Fruit fly (Drosophila melanogaster) whole organism, embryonic: ENCODE results near the gene Dus1.
A peak's percentile ranks its signal among the peaks of the same experiment; 100 is the strongest.

ENCODE experiments used
- Antp ChIP-seq: fragments of 200-800 bp; sonication (Bioruptor generic); optimal IDR thresholded peaks from 3 replicates; lab custom pipeline; 2016; ENCODE audit warnings: missing biosample characterization, missing genetic modification characterization
- B-H2 ChIP-seq: fragments of 200-800 bp; sonication (Bioruptor generic); optimal IDR thresholded peaks from 2 replicates; lab custom pipeline; 2018; ENCODE audit warnings: missing biosample characterization, mild to moderate bottlenecking, missing genetic modification characterization
- CG10267 ChIP-seq: fragments of 200-800 bp; sonication (Bioruptor generic); optimal IDR thresholded peaks from 2 replicates; lab custom pipeline; 2018; ENCODE audit warnings: missing biosample characterization, mild to moderate bottlenecking, missing genetic modification characterization, moderate library complexity
- CG10543 ChIP-seq: fragments of 200-800 bp; sonication (Bioruptor generic); optimal IDR thresholded peaks from 3 replicates; lab custom pipeline; 2017; ENCODE audit warnings: missing biosample characterization, mild to moderate bottlenecking, missing genetic modification characterization, moderate library complexity
- CG10959 ChIP-seq: fragments of 200-800 bp; sonication (Bioruptor generic); IDR thresholded peaks from 2 replicates; pipeline ENCODE4 v1.3.6; 2022; ENCODE audit warnings: missing biosample characterization, missing genetic modification characterization
- CG13287 ChIP-seq: fragments of 200-800 bp; sonication (Bioruptor generic); IDR thresholded peaks from 2 replicates; pipeline ENCODE4 v1.3.6; 2022; ENCODE audit warnings: missing biosample characterization, missing genetic modification characterization; ENCODE audit not compliant: partially characterized antibody
- CG13424 ChIP-seq: fragments of 200-800 bp; sonication (Bioruptor generic); optimal IDR thresholded peaks from 2 replicates; lab custom pipeline; 2019; ENCODE audit warnings: missing biosample characterization, mild to moderate bottlenecking, missing genetic modification characterization, moderate library complexity
- CG14710 ChIP-seq: fragments of 200-800 bp; sonication (Bioruptor generic); optimal IDR thresholded peaks from 3 replicates; lab custom pipeline; 2019; ENCODE audit warnings: missing biosample characterization, mild to moderate bottlenecking, missing genetic modification characterization, moderate library complexity
- CG14860 ChIP-seq: fragments of 200-800 bp; sonication (Bioruptor generic); IDR thresholded peaks from 3 replicates; pipeline ENCODE4 v1.3.6; 2022; ENCODE audit warnings: missing biosample characterization, missing genetic modification characterization; ENCODE audit not compliant: partially characterized antibody
- CG14965 ChIP-seq: fragments of 200-800 bp; sonication (Bioruptor generic); optimal IDR thresholded peaks from 2 replicates; lab custom pipeline; 2016; ENCODE audit warnings: missing biosample characterization, missing genetic modification characterization, borderline replicate concordance
- CG15601 ChIP-seq: fragments of 200-800 bp; sonication (Bioruptor generic); optimal IDR thresholded peaks from 3 replicates; lab custom pipeline; 2019; ENCODE audit warnings: missing biosample characterization, mild to moderate bottlenecking, missing genetic modification characterization, moderate library complexity
- CG16815 ChIP-seq: fragments of 200-800 bp; sonication (Bioruptor generic); optimal IDR thresholded peaks from 3 replicates; lab custom pipeline; 2017; ENCODE audit warnings: missing biosample characterization, mild to moderate bottlenecking, missing genetic modification characterization
- CG17829 ChIP-seq: fragments of 200-800 bp; optimal IDR thresholded peaks from 2 replicates; lab custom pipeline; 2019; ENCODE audit warnings: missing biosample characterization, mild to moderate bottlenecking, missing genetic modification characterization, moderate library complexity
- CG1792 ChIP-seq: fragments of 200-800 bp; sonication (Bioruptor generic); optimal IDR thresholded peaks from 2 replicates; lab custom pipeline; 2016; ENCODE audit warnings: missing biosample characterization, missing genetic modification characterization
- CG30020 ChIP-seq: fragments of 200-800 bp; optimal IDR thresholded peaks from 2 replicates; lab custom pipeline; 2019; ENCODE audit warnings: missing biosample characterization, mild to moderate bottlenecking, missing genetic modification characterization, moderate library complexity
- CG4617 ChIP-seq: fragments of 200-800 bp; sonication (Bioruptor generic); optimal IDR thresholded peaks from 3 replicates; lab custom pipeline; 2016; ENCODE audit warnings: missing biosample characterization, missing genetic modification characterization, borderline replicate concordance
- CG6683 ChIP-seq: fragments of 200-800 bp; sonication (Bioruptor generic); optimal IDR thresholded peaks from 2 replicates; lab custom pipeline; 2017; ENCODE audit warnings: missing biosample characterization, mild to moderate bottlenecking, missing genetic modification characterization, missing genetic modification reagents
- CG8478 ChIP-seq: fragments of >200 bp; optimal IDR thresholded peaks from 2 replicates; lab custom pipeline; 2018
- CG8765 ChIP-seq: fragments of 200-800 bp; sonication (Bioruptor generic); IDR thresholded peaks from 2 replicates; pipeline ENCODE4 v1.3.6; 2022; ENCODE audit warnings: missing biosample characterization, missing genetic modification characterization
- Deaf1 ChIP-seq: fragments of 200-800 bp; optimal IDR thresholded peaks from 3 replicates; lab custom pipeline; 2019; ENCODE audit warnings: missing biosample characterization, mild to moderate bottlenecking, missing genetic modification characterization, moderate library complexity
- Dll ChIP-seq: fragments of 200-800 bp; sonication (Bioruptor generic); IDR thresholded peaks from 4 replicates; pipeline ENCODE4 v1.3.6; 2022; ENCODE audit warnings: missing biosample characterization, missing genetic modification characterization; ENCODE audit not compliant: partially characterized antibody
- Doc3 ChIP-seq: fragments of 200-800 bp; sonication (Bioruptor generic); IDR thresholded peaks from 3 replicates; pipeline ENCODE4 v1.3.6; 2022; ENCODE audit warnings: missing biosample characterization, missing genetic modification characterization; ENCODE audit not compliant: partially characterized antibody
- E2f2 ChIP-seq: fragments of 200-800 bp; sonication (Bioruptor generic); IDR thresholded peaks from 2 replicates; pipeline ENCODE4 v1.3.6; 2022; ENCODE audit warnings: missing biosample characterization, missing genetic modification characterization
- Hr3 ChIP-seq: fragments of 200-800 bp; sonication (Bioruptor generic); optimal IDR thresholded peaks from 3 replicates; lab custom pipeline; 2016; ENCODE audit warnings: missing biosample characterization, missing genetic modification characterization
- MESR4 ChIP-seq: fragments of 200-800 bp; sonication (Bioruptor generic); optimal IDR thresholded peaks from 2 replicates; lab custom pipeline; 2018; ENCODE audit warnings: missing biosample characterization, mild to moderate bottlenecking, missing genetic modification characterization, moderate library complexity
- NK7.1 ChIP-seq: fragments of 200-800 bp; sonication (Bioruptor generic); optimal IDR thresholded peaks from 3 replicates; lab custom pipeline; 2016; ENCODE audit warnings: missing biosample characterization, missing genetic modification characterization
- Ravus ChIP-seq: fragments of 200-800 bp; sonication (Bioruptor generic); IDR thresholded peaks from 2 replicates; pipeline ENCODE4 v1.3.6; 2022; ENCODE audit warnings: missing biosample characterization, missing genetic modification characterization
- Side ChIP-seq: fragments of 200-800 bp; sonication (Bioruptor generic); optimal IDR thresholded peaks from 2 replicates; lab custom pipeline; 2016; ENCODE audit warnings: missing biosample characterization, missing genetic modification characterization
- amos ChIP-seq: fragments of 200-800 bp; sonication (Bioruptor generic); IDR thresholded peaks from 2 replicates; pipeline ENCODE4 v1.3.6; 2022; ENCODE audit warnings: missing biosample characterization, missing genetic modification characterization; ENCODE audit not compliant: partially characterized antibody
- br ChIP-seq: fragments of >200 bp; optimal IDR thresholded peaks from 2 replicates; lab custom pipeline; 2017
- chm ChIP-seq: fragments of 200-800 bp; sonication (Bioruptor generic); IDR thresholded peaks from 2 replicates; pipeline ENCODE4 v1.3.6; 2022; ENCODE audit warnings: missing biosample characterization, missing genetic modification characterization
- dimm ChIP-seq: fragments of 200-800 bp; sonication (Bioruptor generic); IDR thresholded peaks from 2 replicates; pipeline ENCODE4 v1.3.6; 2022; ENCODE audit warnings: missing biosample characterization, missing genetic modification characterization
- dpn ChIP-seq, 2 experiments: fragments of 200-800 bp; sonication (Bioruptor generic); optimal IDR thresholded peaks; 3 replicates each; lab custom pipeline; 2016; ENCODE audit warnings: missing biosample characterization in 2 of 2, missing genetic modification characterization in 2 of 2
- gcm ChIP-seq: fragments of 200-800 bp; sonication (Bioruptor generic); optimal IDR thresholded peaks from 2 replicates; lab custom pipeline; 2019; ENCODE audit warnings: missing biosample characterization, mild to moderate bottlenecking, missing genetic modification characterization, moderate library complexity
- nerfin-1 ChIP-seq: fragments of 200-800 bp; sonication (Bioruptor generic); optimal IDR thresholded peaks from 3 replicates; lab custom pipeline; 2019; ENCODE audit warnings: missing biosample characterization, mild to moderate bottlenecking, missing genetic modification characterization, moderate library complexity
- nmo ChIP-seq: fragments of 200-800 bp; sonication (Bioruptor generic); optimal IDR thresholded peaks from 2 replicates; lab custom pipeline; 2018; ENCODE audit warnings: missing biosample characterization, mild to moderate bottlenecking, missing genetic modification characterization, moderate library complexity
- pan ChIP-seq, 4 experiments: fragments of >200 bp in 3 of 4; fragments of 200-800 bp in 1 of 4; sonication (Bioruptor generic) in 1 of 4; optimal IDR thresholded peaks in 3 of 4; IDR thresholded peaks in 1 of 4; 2 replicates each; pipeline versions ENCODE4 v1.3.6 to Lab custom; 2017 to 2022; ENCODE audit warnings: missing biosample characterization in 2 of 4, missing genetic modification characterization in 2 of 4, mixed read lengths in 1 of 4
- pita ChIP-seq: fragments of 200-800 bp; sonication (Bioruptor generic); optimal IDR thresholded peaks from 2 replicates; lab custom pipeline; 2017; ENCODE audit warnings: missing biosample characterization, mild to moderate bottlenecking, missing genetic modification characterization
- pzg ChIP-seq: fragments of 200-800 bp; sonication (Bioruptor generic); optimal IDR thresholded peaks from 3 replicates; lab custom pipeline; 2018; ENCODE audit warnings: missing biosample characterization, mild to moderate bottlenecking, missing genetic modification characterization, moderate library complexity
- row ChIP-seq: fragments of 200-800 bp; sonication (Bioruptor generic); IDR thresholded peaks from 3 replicates; pipeline ENCODE4 v1.3.6; 2022; ENCODE audit warnings: missing biosample characterization, missing genetic modification characterization
- slbo ChIP-seq: fragments of 200-800 bp; sonication (Bioruptor generic); IDR thresholded peaks from 2 replicates; pipeline ENCODE4 v1.3.6; 2022; ENCODE audit warnings: missing biosample characterization, missing genetic modification characterization
- ssp ChIP-seq: fragments of 200-800 bp; sonication (Bioruptor generic); IDR thresholded peaks from 2 replicates; pipeline ENCODE4 v1.3.6; 2022; ENCODE audit warnings: missing biosample characterization, missing genetic modification characterization
- stc ChIP-seq: fragments of 200-800 bp; sonication (Bioruptor generic); IDR thresholded peaks from 2 replicates; pipeline ENCODE4 v1.3.6; 2022; ENCODE audit warnings: missing biosample characterization, missing genetic modification characterization
- stwl ChIP-seq: fragments of 200-800 bp; sonication (Bioruptor generic); optimal IDR thresholded peaks from 3 replicates; lab custom pipeline; 2018; ENCODE audit warnings: missing biosample characterization, mild to moderate bottlenecking, missing genetic modification characterization, moderate library complexity
- trem ChIP-seq: fragments of 200-800 bp; optimal IDR thresholded peaks from 3 replicates; lab custom pipeline; 2019; ENCODE audit warnings: missing biosample characterization, mild to moderate bottlenecking, missing genetic modification characterization, moderate library complexity
- tup ChIP-seq: fragments of 200-800 bp; sonication (Bioruptor generic); optimal IDR thresholded peaks from 2 replicates; lab custom pipeline; 2016; ENCODE audit warnings: missing biosample characterization, mild to moderate bottlenecking, missing genetic modification characterization, moderate library complexity
- unc-4 ChIP-seq: fragments of 200-800 bp; sonication (Bioruptor generic); IDR thresholded peaks from 2 replicates; pipeline ENCODE4 v1.3.6; 2022; ENCODE audit warnings: missing biosample characterization, missing genetic modification characterization; ENCODE audit not compliant: partially characterized antibody

The Dus1 gene

dm6 chr2L:277122-277671 lies 5.7 kb upstream of the Dus1 start, which contains the start of gene smo (continued):
- TF ChIP-seq Side (GFP tag; lab: Kevin White, UChicago): peak; percentile 73
- TF ChIP-seq CG10267 (tag; lab: Kevin White, UChicago): peak; percentile 67
- no peak for TF ChIP-seq NK7.1 (GFP tag; lab: Kevin White, UChicago)
- TF ChIP-seq nerfin-1 (tag; lab: Kevin White, UChicago): peak; percentile 14

dm6 chr2L:273603-274002 lies 2.1 kb upstream of the Dus1 start, which contains the start of the genes mbm and CG11555:
Gene mbm, minus strand, starts transcription at chr2L:273715.
Gene CG11555, plus strand, starts transcription at chr2L:273836.
- TF ChIP-seq stwl (tag; lab: Kevin White, UChicago) (peak; percentile 8), tup (GFP tag; lab: Kevin White, UChicago) (no peak), unc-4 (GFP tag; lab: Robert Waterston, UW) (peak; percentile 70; the same call in 1 of the 2 replicates), trem (tag; lab: Kevin White, UChicago) (peak; percentile 67), CG16815 (GFP tag; lab: Kevin White, UChicago) (no peak), CG10959 (GFP tag; lab: Robert Waterston, UW) (no peak), br (no peak), row (GFP tag; lab: Robert Waterston, UW) (peak; percentile 80), ssp (peak; percentile 9; the same call in 1 of the 2 replicates), CG13424 (peak; percentile 48), gcm (peak; percentile 10), Antp (GFP tag; lab: Kevin White, UChicago) (no peak), CG15601 (tag; lab: Kevin White, UChicago) (peak; percentile 34), Dll (peak; percentile 74), CG8765 (GFP tag; lab: Robert Waterston, UW) (no peak), CG8478 (lab: Kevin White, UChicago) (no peak), CG30020 (tag; lab: Kevin White, UChicago) (peak; percentile 59), E2f2 (GFP tag; lab: Robert Waterston, UW) (0 out of 2 replicates have a peak, but pooled peaks have one; percentile 27), CG10543 (GFP tag; lab: Kevin White, UChicago) (peak; percentile 11), amos (GFP tag; lab: Robert Waterston, UW) (peak; percentile 34; the same call in 1 of the 2 replicates), dpn (GFP tag; optimal IDR thresholded peaks at IDR 0.05; lab: Kevin White, UChicago) (peak in 1 of 2 experiments; percentile 19), nmo (peak; percentile 42), MESR4 (GFP tag; lab: Kevin White, UChicago) (no peak), Doc3 (GFP tag; lab: Robert Waterston, UW) (peak; percentile 61), slbo (peak; percentile 25; the same call in 1 of the 2 replicates), Ravus (GFP tag; lab: Robert Waterston, UW) (no peak), pzg (peak; percentile 34), CG6683 (GFP tag; lab: Kevin White, UChicago) (no peak), CG17829 (peak; percentile 60), stc (no peak), B-H2 (GFP tag; lab: Kevin White, UChicago) (peak; percentile 56), CG14965 (GFP tag; lab: Kevin White, UChicago) (no peak), Deaf1 (tag; lab: Kevin White, UChicago) (peak; percentile 20), dimm (GFP tag; lab: Robert Waterston, UW) (no peak), chm (GFP tag; lab: Robert Waterston, UW) (no peak), pan (optimal IDR thresholded peaks at IDR 0.05; lab: Kevin White, UChicago) (no peak), pan (GFP tag; optimal IDR thresholded peaks at IDR 0.05 in 1 of 2, IDR thresholded peaks at IDR 0.05 in 1 of 2) (no peak), CG14710 (tag; lab: Kevin White, UChicago) (peak; percentile 55), CG1792 (no peak), CG14860 (GFP tag; lab: Robert Waterston, UW) (peak; percentile 32; the same call in 1 of the 3 replicates), Hr3 (GFP tag; lab: Kevin White, UChicago) (peak; percentile 10), CG13287 (peak; percentile 73), CG4617 (GFP tag; lab: Kevin White, UChicago) (peak; percentile 10), pita (no peak)
